Worm (Caenorhabditis elegans) whole organism, young adult: ENCODE results near the gene Y66A7A.4.

ENCODE experiments used
- madf-6 ChIP-seq: fragments of 200-800 bp; sonication (Bioruptor generic); IDR thresholded peaks from 2 replicates; pipeline ENCODE4 v1.3.6; 2022; ENCODE audit warnings: missing genetic modification reagents, missing genetic modification characterization, missing compliant biosample characterization
- repo-1 ChIP-seq: sonication (generic microtip); optimal IDR thresholded peaks from 2 replicates; lab custom pipeline; 2017; ENCODE audit warnings: mild to moderate bottlenecking, missing genetic modification characterization, missing compliant biosample characterization

ce11 chrIII:11629354-11629753 is 16.9 kb downstream of the Y66A7A.4 start, which contains the start of gene Y66A7A.7:
- TF ChIP-seq repo-1 (tag; lab: Kevin White, UChicago) (no peak), madf-6 (GFP tag; lab: Robert Waterston, UW) (no peak)
